Worm (Caenorhabditis elegans) whole organism, L1 larva: ENCODE data around the gene F41E6.1.
A peak's percentile ranks its signal among the peaks of the same experiment; 100 is the strongest.

ENCODE experiments used
- C04F5.9 ChIP-seq: sonication (generic microtip); optimal IDR thresholded peaks from 2 replicates; lab custom pipeline; 2016; ENCODE audit warnings: missing genetic modification characterization, missing compliant biosample characterization
- C16A3.4 ChIP-seq: fragments of 150-350 bp; optimal IDR thresholded peaks from 2 replicates; lab custom pipeline; 2014; ENCODE audit warnings: missing biosample characterization, missing genetic modification characterization
- C34B4.2 ChIP-seq: sonication (generic microtip); optimal IDR thresholded peaks from 2 replicates; lab custom pipeline; 2017; ENCODE audit warnings: mild to moderate bottlenecking, missing genetic modification characterization, missing compliant biosample characterization
- aly-2 ChIP-seq: fragments of 150-350 bp; optimal IDR thresholded peaks from 2 replicates; lab custom pipeline; 2014; ENCODE audit warnings: missing biosample characterization, missing genetic modification characterization
- ama-1 ChIP-seq: fragments of 150-350 bp; optimal IDR thresholded peaks from 2 replicates; lab custom pipeline; 2014
- ceh-63 ChIP-seq: fragments of 200-800 bp; sonication (Bioruptor generic); optimal IDR thresholded peaks from 2 replicates; lab custom pipeline; 2018; ENCODE audit warnings: mild to moderate bottlenecking, missing genetic modification characterization, missing compliant biosample characterization
- ceh-8 ChIP-seq: fragments of 200-800 bp; sonication (Bioruptor generic); optimal IDR thresholded peaks from 2 replicates; lab custom pipeline; 2018; ENCODE audit warnings: mild to moderate bottlenecking, missing genetic modification characterization, moderate library complexity, missing compliant biosample characterization
- ceh-88 ChIP-seq: fragments of 200-800 bp; sonication (Bioruptor generic); IDR thresholded peaks from 2 replicates; pipeline ENCODE4 v1.3.6; 2022; ENCODE audit warnings: missing genetic modification characterization, missing compliant biosample characterization
- dpl-1 ChIP-seq, 3 experiments: fragments of 150-350 bp in 2 of 3; sonication (generic microtip) in 1 of 3; optimal IDR thresholded peaks; 2 replicates each; lab custom pipeline; 2014 to 2017; ENCODE audit warnings: missing biosample characterization in 3 of 3, missing genetic modification characterization in 3 of 3, missing genetic modification reagents in 3 of 3
- dsc-1 ChIP-seq: sonication (generic microtip); optimal IDR thresholded peaks from 2 replicates; lab custom pipeline; 2016; ENCODE audit warnings: mild to moderate bottlenecking, missing genetic modification characterization, missing compliant biosample characterization
- efl-1 ChIP-seq, 4 experiments: fragments of 150-350 bp; optimal IDR thresholded peaks in 3 of 4; peaks in 1 of 4; 1 replicate in 1 of 4; 2 replicates in 3 of 4; lab custom pipeline; 2014; ENCODE audit warnings: missing biosample characterization in 2 of 4, missing genetic modification characterization in 2 of 4, missing genetic modification reagents in 2 of 4
- efl-3 ChIP-seq: fragments of 200-800 bp; sonication (Bioruptor generic); optimal IDR thresholded peaks from 2 replicates; lab custom pipeline; 2018; ENCODE audit warnings: mild to moderate bottlenecking, missing genetic modification characterization, missing compliant biosample characterization
- elt-3 ChIP-seq, 6 experiments: fragments of 150-350 bp in 1 of 6; sonication (generic microtip); optimal IDR thresholded peaks; 2 replicates each; lab custom pipeline; 2017 to 2018; ENCODE audit warnings: missing biosample characterization in 6 of 6, missing genetic modification characterization in 6 of 6, inconsistent platforms in 1 of 6
- ets-5 ChIP-seq: fragments of 200-800 bp; sonication (Bioruptor generic); IDR thresholded peaks from 2 replicates; pipeline ENCODE4 v1.3.6; 2022; ENCODE audit warnings: missing genetic modification characterization, missing compliant biosample characterization
- fkh-4 ChIP-seq: sonication (generic microtip); optimal IDR thresholded peaks from 2 replicates; lab custom pipeline; 2016; ENCODE audit warnings: missing compliant biosample characterization, missing genetic modification characterization, borderline replicate concordance
- fos-1 ChIP-seq: fragments of 150-350 bp; optimal IDR thresholded peaks from 2 replicates; lab custom pipeline; 2014; ENCODE audit warnings: missing biosample characterization, missing genetic modification characterization
- grh-1 ChIP-seq: fragments of 200-800 bp; sonication (Bioruptor generic); IDR thresholded peaks from 2 replicates; pipeline ENCODE4 v1.3.6; 2022; ENCODE audit warnings: missing genetic modification reagents, missing genetic modification characterization, missing compliant biosample characterization
- hlh-4 ChIP-seq: sonication (generic microtip); optimal IDR thresholded peaks from 2 replicates; lab custom pipeline; 2016; ENCODE audit warnings: mild to moderate bottlenecking, missing genetic modification characterization, missing compliant biosample characterization
- hpl-2 ChIP-seq: fragments of 150-350 bp; optimal IDR thresholded peaks from 2 replicates; lab custom pipeline; 2014; ENCODE audit warnings: missing biosample characterization, missing genetic modification reagents, missing genetic modification characterization
- irx-1 ChIP-seq: sonication (generic microtip); optimal IDR thresholded peaks from 2 replicates; lab custom pipeline; 2016; ENCODE audit warnings: missing genetic modification characterization, missing compliant biosample characterization
- isw-1 ChIP-seq: fragments of 200-800 bp; sonication (Bioruptor generic); IDR thresholded peaks from 2 replicates; pipeline ENCODE4 v1.3.6; 2022; ENCODE audit warnings: missing genetic modification characterization, missing compliant biosample characterization
- lin-13 ChIP-seq: fragments of 150-350 bp; optimal IDR thresholded peaks from 2 replicates; lab custom pipeline; 2014; ENCODE audit warnings: missing biosample characterization, missing genetic modification reagents, missing genetic modification characterization
- lin-14 ChIP-seq: fragments of 200-800 bp; sonication (Bioruptor generic); optimal IDR thresholded peaks from 2 replicates; lab custom pipeline; 2018; ENCODE audit warnings: mild to moderate bottlenecking, missing genetic modification characterization, moderate library complexity, missing compliant biosample characterization
- lin-39 ChIP-seq: fragments of 150-350 bp; optimal IDR thresholded peaks from 2 replicates; lab custom pipeline; 2014; ENCODE audit warnings: missing biosample characterization, missing genetic modification reagents, missing genetic modification characterization
- lsy-2 ChIP-seq, 2 experiments: fragments of 150-350 bp; optimal IDR thresholded peaks; 2 replicates each; lab custom pipeline; 2014; ENCODE audit warnings: missing biosample characterization in 2 of 2, missing genetic modification characterization in 2 of 2
- mab-9 ChIP-seq: fragments of 200-800 bp; sonication (Bioruptor generic); IDR thresholded peaks from 2 replicates; pipeline ENCODE4 v1.3.6; 2022; ENCODE audit warnings: missing genetic modification reagents, missing genetic modification characterization, missing compliant biosample characterization
- mdl-1 ChIP-seq, 2 experiments: fragments of 150-350 bp; optimal IDR thresholded peaks; 2 replicates each; lab custom pipeline; 2014 to 2017; ENCODE audit warnings: missing biosample characterization in 2 of 2, missing genetic modification characterization in 2 of 2, inconsistent platforms in 1 of 2
- mep-1 ChIP-seq: fragments of 150-350 bp; optimal IDR thresholded peaks from 2 replicates; lab custom pipeline; 2014; ENCODE audit warnings: missing biosample characterization, missing genetic modification characterization
- nhr-11 ChIP-seq: fragments of 150-350 bp; optimal IDR thresholded peaks from 2 replicates; lab custom pipeline; 2014; ENCODE audit warnings: missing biosample characterization, missing genetic modification characterization
- nhr-19 ChIP-seq: fragments of 200-800 bp; sonication (Bioruptor generic); conservative IDR thresholded peaks from 2 replicates; pipeline ENCODE4 v1.3.6; 2022; ENCODE audit warnings: missing genetic modification characterization, missing compliant biosample characterization
- nhr-28 ChIP-seq: fragments of 150-350 bp; optimal IDR thresholded peaks from 2 replicates; lab custom pipeline; 2014; ENCODE audit warnings: missing biosample characterization, missing genetic modification characterization
- nhr-47 ChIP-seq: sonication (generic microtip); optimal IDR thresholded peaks from 2 replicates; lab custom pipeline; 2016; ENCODE audit warnings: mild to moderate bottlenecking, missing genetic modification characterization, moderate library complexity, missing compliant biosample characterization
- nhr-71 ChIP-seq: sonication (generic microtip); optimal IDR thresholded peaks from 2 replicates; lab custom pipeline; 2016; ENCODE audit warnings: mild to moderate bottlenecking, missing genetic modification characterization, moderate library complexity, missing compliant biosample characterization
- nhr-76 ChIP-seq: sonication (generic microtip); optimal IDR thresholded peaks from 2 replicates; lab custom pipeline; 2017; ENCODE audit warnings: missing biosample characterization, missing genetic modification characterization
- nhr-77 ChIP-seq: fragments of 150-350 bp; optimal IDR thresholded peaks from 2 replicates; lab custom pipeline; 2014; ENCODE audit warnings: missing biosample characterization, missing genetic modification characterization
- nhr-85 ChIP-seq: sonication (generic microtip); peaks from one replicate; lab custom pipeline; 2016; ENCODE audit warnings: missing genetic modification characterization, inconsistent platforms, missing compliant biosample characterization
- pag-3 ChIP-seq: sonication (generic microtip); optimal IDR thresholded peaks from 2 replicates; lab custom pipeline; 2017; ENCODE audit warnings: missing genetic modification characterization, mild to moderate bottlenecking, missing compliant biosample characterization, antibody characterized with exemption, borderline replicate concordance; ENCODE audit not compliant: insufficient read depth
- pax-3 ChIP-seq: fragments of 200-800 bp; sonication (Bioruptor generic); optimal IDR thresholded peaks from 2 replicates; lab custom pipeline; 2018; ENCODE audit warnings: mild to moderate bottlenecking, missing genetic modification characterization, moderate library complexity, missing compliant biosample characterization
- pqm-1 ChIP-seq: sonication (generic microtip); optimal IDR thresholded peaks from 3 replicates; lab custom pipeline; 2017; ENCODE audit warnings: missing biosample characterization, missing genetic modification characterization
- rnt-1 ChIP-seq: sonication (generic microtip); optimal IDR thresholded peaks from 2 replicates; lab custom pipeline; 2016; ENCODE audit warnings: mild to moderate bottlenecking, missing genetic modification characterization, moderate library complexity, missing compliant biosample characterization
- skn-1 ChIP-seq: fragments of 150-350 bp; optimal IDR thresholded peaks from 2 replicates; lab custom pipeline; 2014; ENCODE audit warnings: missing biosample characterization, missing genetic modification characterization
- snpc-4 ChIP-seq: fragments of 150-350 bp; optimal IDR thresholded peaks from 2 replicates; lab custom pipeline; 2014; ENCODE audit warnings: missing biosample characterization, missing genetic modification characterization
- sox-4 ChIP-seq: sonication (generic microtip); optimal IDR thresholded peaks from 2 replicates; lab custom pipeline; 2016; ENCODE audit warnings: missing genetic modification characterization, missing compliant biosample characterization
- tbx-2 ChIP-seq: sonication (generic microtip); optimal IDR thresholded peaks from 2 replicates; lab custom pipeline; 2016; ENCODE audit warnings: missing genetic modification characterization, missing compliant biosample characterization
- unc-30 ChIP-seq: sonication (generic microtip); optimal IDR thresholded peaks from 2 replicates; lab custom pipeline; 2017; ENCODE audit warnings: missing biosample characterization, missing genetic modification characterization
- unc-86 ChIP-seq: sonication (generic microtip); optimal IDR thresholded peaks from 2 replicates; lab custom pipeline; 2016; ENCODE audit warnings: missing genetic modification characterization, missing compliant biosample characterization
- unc-98 ChIP-seq: fragments of 200-800 bp; sonication (Bioruptor generic); IDR thresholded peaks from 2 replicates; pipeline ENCODE4 v1.3.6; 2022; ENCODE audit warnings: missing genetic modification characterization, missing compliant biosample characterization
- xbp-1 ChIP-seq: sonication (generic microtip); optimal IDR thresholded peaks from 2 replicates; lab custom pipeline; 2016; ENCODE audit warnings: missing genetic modification characterization, missing compliant biosample characterization
- zip-4 ChIP-seq: fragments of 200-800 bp; sonication (Bioruptor generic); optimal IDR thresholded peaks from 2 replicates; lab custom pipeline; 2018; ENCODE audit warnings: mild to moderate bottlenecking, missing genetic modification characterization, moderate library complexity, missing compliant biosample characterization
- ztf-11 ChIP-seq, 2 experiments: sonication (generic microtip); optimal IDR thresholded peaks; 2 replicates each; lab custom pipeline; 2016 to 2017; ENCODE audit warnings: missing genetic modification characterization in 2 of 2, missing biosample characterization in 1 of 2, missing compliant biosample characterization in 1 of 2
- ztf-4 ChIP-seq: fragments of 150-350 bp; optimal IDR thresholded peaks from 2 replicates; lab custom pipeline; 2014; ENCODE audit warnings: missing biosample characterization, missing genetic modification characterization

The F41E6.1 gene

DNA sequence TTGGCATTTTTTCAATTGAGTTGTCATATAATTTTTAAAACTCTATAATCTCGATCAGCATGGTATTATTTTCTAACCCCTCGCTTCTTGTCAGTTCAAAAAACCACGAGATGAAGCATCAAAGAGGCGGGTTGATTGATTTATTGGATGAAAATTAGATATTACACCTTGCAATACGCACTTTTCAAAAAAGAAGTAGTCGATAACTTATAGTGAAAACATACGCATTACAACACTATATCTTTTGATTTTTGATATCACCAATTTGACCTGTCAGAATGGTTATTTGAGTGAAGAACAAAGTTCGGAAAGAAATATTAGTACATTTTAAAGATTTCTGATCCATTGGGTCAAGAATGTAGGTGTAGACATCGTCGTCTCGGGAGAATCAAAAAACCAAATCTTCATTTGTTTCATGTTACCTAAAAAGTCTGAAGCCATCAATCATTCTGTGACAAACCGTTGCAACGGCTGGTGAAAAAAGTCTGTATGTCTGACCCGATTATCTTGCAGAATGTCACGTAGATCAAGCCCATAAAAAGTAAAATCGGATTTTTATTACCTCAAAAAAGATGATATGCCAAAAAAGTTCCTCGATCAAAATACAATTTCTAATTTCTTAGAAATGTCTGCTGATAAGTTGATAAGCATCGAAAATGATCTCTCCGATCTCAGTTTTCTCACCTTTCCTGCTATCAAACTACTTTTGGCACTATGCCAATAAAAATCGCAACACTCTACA, 30.8 kb downstream of the F41E6.1 start (continued):
- no peak for TF ChIP-seq efl-3
- no peak for TF ChIP-seq ceh-63
- no peak for TF ChIP-seq dpl-1 (GFP tag; optimal IDR thresholded peaks at IDR 0.05; lab: Kevin White, UChicago)
- no peak for TF ChIP-seq nhr-47
- no peak for TF ChIP-seq hpl-2 (GFP tag; lab: Kevin White, UChicago)
- no peak for TF ChIP-seq pag-3
- peak; percentile 93 for TF ChIP-seq nhr-85
- TF ChIP-seq aly-2, result no peak
- no peak for TF ChIP-seq snpc-4 (tag; lab: Kevin White, UChicago)
- no peak for TF ChIP-seq xbp-1 (tag; lab: Kevin White, UChicago)
- no peak for TF ChIP-seq nhr-77 (tag; lab: Kevin White, UChicago)
- TF ChIP-seq C04F5.9, result no peak
- TF ChIP-seq lsy-2 (tag; optimal IDR thresholded peaks at IDR 0.05; lab: Kevin White, UChicago), result no peak
- no peak for TF ChIP-seq ceh-88 (GFP tag; lab: Robert Waterston, UW)
- no peak for TF ChIP-seq tbx-2 (tag; lab: Kevin White, UChicago)
- no peak for TF ChIP-seq nhr-28 (tag; lab: Kevin White, UChicago)
- no peak for TF ChIP-seq C34B4.2 (tag; lab: Kevin White, UChicago)
- no peak for TF ChIP-seq irx-1 (tag; lab: Kevin White, UChicago)
- no peak for TF ChIP-seq sox-4 (tag; lab: Kevin White, UChicago)
- no peak for TF ChIP-seq ama-1 (lab: Kevin White, UChicago)
- TF ChIP-seq rnt-1, result peak; percentile 47
- TF ChIP-seq lin-39 (tag; lab: Kevin White, UChicago), result no peak
- TF ChIP-seq unc-86 (tag; lab: Kevin White, UChicago), result no peak
- no peak for TF ChIP-seq ztf-11 (tag; optimal IDR thresholded peaks at IDR 0.05; lab: Kevin White, UChicago)
- TF ChIP-seq efl-1 (optimal IDR thresholded peaks at IDR 0.05; lab: Kevin White, UChicago), result no peak
- no peak for TF ChIP-seq efl-1 (GFP tag; optimal IDR thresholded peaks at IDR 0.05 in 1 of 2; lab: Kevin White, UChicago)
- no peak for TF ChIP-seq unc-30 (tag; lab: Kevin White, UChicago)
- TF ChIP-seq zip-4 (GFP tag; lab: Kevin White, UChicago), result no peak
- TF ChIP-seq mab-9 (GFP tag; lab: Robert Waterston, UW), result no peak
- no peak for TF ChIP-seq skn-1 (tag; lab: Kevin White, UChicago)
- TF ChIP-seq hlh-4 (tag; lab: Kevin White, UChicago), result no peak
- no peak for TF ChIP-seq C16A3.4 (tag; lab: Kevin White, UChicago)
- TF ChIP-seq unc-98 (GFP tag; lab: Robert Waterston, UW), result no peak
- peak; percentile 20; the same call in 1 of the 2 replicates for TF ChIP-seq nhr-19 (GFP tag; lab: Robert Waterston, UW)
- no peak for TF ChIP-seq isw-1 (GFP tag; lab: Robert Waterston, UW)
- no peak for TF ChIP-seq fkh-4 (tag; lab: Kevin White, UChicago)
- TF ChIP-seq lin-13, result no peak
- TF ChIP-seq lin-14 (GFP tag; lab: Kevin White, UChicago), result no peak
- TF ChIP-seq mep-1 (tag; lab: Kevin White, UChicago), result no peak
- TF ChIP-seq mdl-1 (tag; optimal IDR thresholded peaks at IDR 0.05; lab: Kevin White, UChicago), result no peak
- TF ChIP-seq pqm-1 (tag; lab: Kevin White, UChicago), result no peak
- no peak for TF ChIP-seq ztf-4 (tag; lab: Kevin White, UChicago)
- TF ChIP-seq elt-3 (tag; optimal IDR thresholded peaks at IDR 0.05; lab: Kevin White, UChicago), result peak in 4 of 6 experiments; percentile 8 to 88 (median 58)
- TF ChIP-seq ceh-8, result no peak
- no peak for TF ChIP-seq fos-1 (tag; lab: Kevin White, UChicago)
- no peak for TF ChIP-seq nhr-76 (tag; lab: Kevin White, UChicago)
- TF ChIP-seq nhr-71 (tag; lab: Kevin White, UChicago), result peak; percentile 34
- no peak for TF ChIP-seq dsc-1
- no peak for TF ChIP-seq pax-3
- no peak for TF ChIP-seq ets-5
- no peak for TF ChIP-seq grh-1 (GFP tag; lab: Robert Waterston, UW)
- TF ChIP-seq nhr-11 (tag; lab: Kevin White, UChicago), result no peak
